Worm (Caenorhabditis elegans) whole organism, L4/young adult: ENCODE data around the gene srh-182.

Source experiments
- W03F9.2 ChIP-seq: fragments of 150-350 bp; optimal IDR thresholded peaks from 2 replicates; lab custom pipeline; 2014; ENCODE audit warnings: missing biosample characterization, missing genetic modification characterization
- dao-5 ChIP-seq: sonication (generic microtip); optimal IDR thresholded peaks from 2 replicates; lab custom pipeline; 2016; ENCODE audit warnings: missing genotype, missing genetic modification characterization, moderate library complexity, missing compliant biosample characterization
- him-1 ChIP-seq: sonication (generic microtip); optimal IDR thresholded peaks from 2 replicates; lab custom pipeline; 2016; ENCODE audit warnings: missing genotype, missing genetic modification reagents, missing genetic modification characterization, missing compliant biosample characterization

DNA sequence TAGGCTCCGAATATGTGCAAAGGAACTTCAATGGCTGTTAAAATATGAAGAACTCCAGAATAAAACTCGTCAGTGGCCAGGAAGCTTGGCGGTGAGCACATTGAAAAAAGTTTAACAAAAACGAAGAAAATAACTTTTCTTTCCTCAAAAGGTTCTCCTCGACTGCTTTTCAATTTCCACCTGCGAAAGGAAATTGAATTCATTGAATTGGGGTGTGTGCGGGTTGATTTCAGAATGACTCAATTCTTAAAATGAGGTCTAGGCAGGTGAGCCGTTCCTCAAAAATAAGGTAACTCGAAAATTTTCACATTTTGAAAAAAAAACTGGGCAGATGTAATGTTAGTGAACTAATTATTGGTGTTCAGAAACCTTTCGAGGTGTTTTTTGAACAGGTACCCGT lies at the start of gene srh-182:
- TF ChIP-seq dao-5 (tag; lab: Kevin White, UChicago) (no peak), him-1 (tag; lab: Kevin White, UChicago) (no peak), W03F9.2 (tag; lab: Kevin White, UChicago) (no peak)
